Fruit fly (Drosophila melanogaster): ENCODE measurements around the gene CG13806.

The CG13806 gene

dm6 chr3L:2265692-2266444 lies at the start of gene CG13806, which contains the start of gene ecd:
TSS of gene CG13806 (plus strand) at chr3L:2266394.
TSS of gene ecd (minus strand) at chr3L:2265857.
- TF ChIP-seq psq (optimal IDR thresholded peaks at IDR 0.05) (no peak), Myc (optimal IDR thresholded peaks at IDR 0.05) (no peak)

dm6 chr3L:2228367-2229171 lies 37.6 kb upstream of the CG13806 start:
- TF ChIP-seq Myc (optimal IDR thresholded peaks at IDR 0.05) = no peak
- TF ChIP-seq h (optimal IDR thresholded peaks at IDR 0.05) = no peak
- TF ChIP-seq psq (optimal IDR thresholded peaks at IDR 0.05) = no peak
- TF ChIP-seq insv (optimal IDR thresholded peaks at IDR 0.05) = no peak
- no peak for TF ChIP-seq ttk (optimal IDR thresholded peaks at IDR 0.05)
- TF ChIP-seq Sin3A (optimal IDR thresholded peaks at IDR 0.05) = no peak

dm6 chr3L:2229172-2229696 lies 37.0 kb upstream of the CG13806 start, which contains the start of gene Oseg2:
TSS of gene Oseg2 (plus strand) at chr3L:2229646.
- TF ChIP-seq ttk (optimal IDR thresholded peaks at IDR 0.05) (no peak), h (optimal IDR thresholded peaks at IDR 0.05) (no peak), insv (optimal IDR thresholded peaks at IDR 0.05) (no peak)

dm6 chr3L:2237034-2237433 lies 29.2 kb upstream of the CG13806 start, which contains the start of gene CG9018:
TSS of gene CG9018 (minus strand) at chr3L:2237076.
- TF ChIP-seq ttk (optimal IDR thresholded peaks at IDR 0.05) = no peak
- no peak for TF ChIP-seq h (optimal IDR thresholded peaks at IDR 0.05)
- TF ChIP-seq insv (optimal IDR thresholded peaks at IDR 0.05) = no peak
- TF ChIP-seq Myc (optimal IDR thresholded peaks at IDR 0.05) = no peak
- no peak for TF ChIP-seq psq (optimal IDR thresholded peaks at IDR 0.05)
- no peak for TF ChIP-seq Sin3A (optimal IDR thresholded peaks at IDR 0.05)

dm6 chr3L:2237543-2238233 lies 28.5 kb upstream of the CG13806 start, which contains the start of gene ACXD:
TSS of gene ACXD (plus strand) at chr3L:2237608.
- no peak for TF ChIP-seq Myc (optimal IDR thresholded peaks at IDR 0.05)
- TF ChIP-seq h (optimal IDR thresholded peaks at IDR 0.05) = no peak
- TF ChIP-seq psq (optimal IDR thresholded peaks at IDR 0.05) = no peak
- no peak for TF ChIP-seq Sin3A (optimal IDR thresholded peaks at IDR 0.05)
- no peak for TF ChIP-seq insv (optimal IDR thresholded peaks at IDR 0.05)
- no peak for TF ChIP-seq ttk (optimal IDR thresholded peaks at IDR 0.05)

- TF ChIP-seq ttk (optimal IDR thresholded peaks at IDR 0.05) (no peak), h (optimal IDR thresholded peaks at IDR 0.05) (no peak), Myc (optimal IDR thresholded peaks at IDR 0.05) (no peak), Sin3A (optimal IDR thresholded peaks at IDR 0.05) (no peak), psq (optimal IDR thresholded peaks at IDR 0.05) (no peak), insv (optimal IDR thresholded peaks at IDR 0.05) (no peak)
Observed at dm6 chr3L:2243846-2244528, 22.2 kb upstream of the CG13806 start, which contains the start of gene CG32301. TSS of gene CG32301 (plus strand) at chr3L:2244478.

- TF ChIP-seq h (optimal IDR thresholded peaks at IDR 0.05) (no peak), Sin3A (optimal IDR thresholded peaks at IDR 0.05) (no peak), psq (optimal IDR thresholded peaks at IDR 0.05) (no peak), insv (optimal IDR thresholded peaks at IDR 0.05) (no peak), ttk (optimal IDR thresholded peaks at IDR 0.05) (no peak), Myc (optimal IDR thresholded peaks at IDR 0.05) (no peak)
Observed at dm6 chr3L:2248335-2248734, 17.9 kb upstream of the CG13806 start, which contains the start of gene CG32305. TSS of gene CG32305 (plus strand) at chr3L:2248635.

- TF ChIP-seq insv (optimal IDR thresholded peaks at IDR 0.05) (no peak), ttk (optimal IDR thresholded peaks at IDR 0.05) (no peak), psq (optimal IDR thresholded peaks at IDR 0.05) (no peak), Sin3A (optimal IDR thresholded peaks at IDR 0.05) (no peak), Myc (optimal IDR thresholded peaks at IDR 0.05) (no peak), h (optimal IDR thresholded peaks at IDR 0.05) (no peak)
Observed at dm6 chr3L:2253962-2254662, 12.1 kb upstream of the CG13806 start.

- TF ChIP-seq Myc (optimal IDR thresholded peaks at IDR 0.05) (no peak), ttk (optimal IDR thresholded peaks at IDR 0.05) (no peak), h (optimal IDR thresholded peaks at IDR 0.05) (no peak), insv (optimal IDR thresholded peaks at IDR 0.05) (no peak), psq (optimal IDR thresholded peaks at IDR 0.05) (no peak), Sin3A (optimal IDR thresholded peaks at IDR 0.05) (no peak)
Observed at dm6 chr3L:2255775-2256174, 10.4 kb upstream of the CG13806 start.

- TF ChIP-seq psq (optimal IDR thresholded peaks at IDR 0.05) (no peak), insv (optimal IDR thresholded peaks at IDR 0.05) (no peak), h (optimal IDR thresholded peaks at IDR 0.05) (no peak), ttk (optimal IDR thresholded peaks at IDR 0.05) (no peak), Sin3A (optimal IDR thresholded peaks at IDR 0.05) (no peak), Myc (optimal IDR thresholded peaks at IDR 0.05) (no peak)
Observed at dm6 chr3L:2256422-2257172, 9.6 kb upstream of the CG13806 start.

All from Kc167 (cell line).